Fruit fly (Drosophila melanogaster) S2 (cell line): ENCODE data around the gene CG10650.

ENCODE experiments used
- CG8478 ChIP-seq: fragments of >200 bp; optimal IDR thresholded peaks from 2 replicates; lab custom pipeline; 2018
- CTCF ChIP-seq, 2 experiments: fragments of >200 bp; optimal IDR thresholded peaks; 2 replicates each; lab custom pipeline; 2018

dm6 chr2L:18981947-18982579 is 13.7 kb downstream of the CG10650 start:
- TF ChIP-seq CTCF (optimal IDR thresholded peaks at IDR 0.05; lab: Kevin White, UChicago) (no peak), CG8478 (lab: Kevin White, UChicago) (no peak)
